Fruit fly (Drosophila melanogaster) whole organism, pupa: ENCODE measurements around the gene CG12010.

Experiments
- CG10348 ChIP-seq: fragments of 200-800 bp; sonication (Bioruptor generic); IDR thresholded peaks from 2 replicates; pipeline ENCODE4 v1.3.6; 2022; ENCODE audit warnings: missing biosample characterization, missing genetic modification characterization
- CG12605 ChIP-seq: fragments of 200-800 bp; sonication (Bioruptor generic); IDR thresholded peaks from 2 replicates; pipeline ENCODE4 v1.3.6; 2022; ENCODE audit warnings: missing biosample characterization, missing genetic modification characterization
- CG13204 ChIP-seq: fragments of 200-800 bp; sonication (Bioruptor generic); optimal IDR thresholded peaks from 2 replicates; lab custom pipeline; 2018; ENCODE audit warnings: missing biosample characterization, mild to moderate bottlenecking, missing genetic modification characterization, moderate library complexity
- CG14655 ChIP-seq: fragments of 200-800 bp; sonication (Bioruptor generic); optimal IDR thresholded peaks from 3 replicates; lab custom pipeline; 2017; ENCODE audit warnings: mild to moderate bottlenecking, missing biosample characterization, missing genetic modification reagents, missing genetic modification characterization
- CG15710 ChIP-seq: fragments of 200-800 bp; sonication (Bioruptor generic); optimal IDR thresholded peaks from 2 replicates; lab custom pipeline; 2018; ENCODE audit warnings: missing biosample characterization, mild to moderate bottlenecking, missing genetic modification characterization, moderate library complexity
- CG17806 ChIP-seq: fragments of 200-800 bp; sonication (Bioruptor generic); optimal IDR thresholded peaks from 2 replicates; lab custom pipeline; 2018; ENCODE audit warnings: missing biosample characterization, mild to moderate bottlenecking, missing genetic modification characterization, moderate library complexity
- CG32121 ChIP-seq: fragments of 200-800 bp; sonication (Bioruptor generic); IDR thresholded peaks from 2 replicates; pipeline ENCODE4 v1.3.6; 2022; ENCODE audit warnings: missing biosample characterization, missing genetic modification characterization
- CG34367 ChIP-seq: fragments of 200-800 bp; sonication (Bioruptor generic); optimal IDR thresholded peaks from 2 replicates; lab custom pipeline; 2018; ENCODE audit warnings: missing biosample characterization, mild to moderate bottlenecking, missing genetic modification characterization
- CG4496 ChIP-seq: fragments of 200-800 bp; sonication (Bioruptor generic); IDR thresholded peaks from 3 replicates; pipeline ENCODE4 v1.3.6; 2022; ENCODE audit warnings: missing biosample characterization, missing genetic modification characterization
- CG8159 ChIP-seq: fragments of 200-800 bp; sonication (Bioruptor generic); optimal IDR thresholded peaks from 3 replicates; lab custom pipeline; 2018; ENCODE audit warnings: missing biosample characterization, mild to moderate bottlenecking, missing genetic modification characterization, moderate library complexity
- CG8301 ChIP-seq: fragments of 200-800 bp; sonication (Bioruptor generic); optimal IDR thresholded peaks from 2 replicates; lab custom pipeline; 2018; ENCODE audit warnings: missing biosample characterization, mild to moderate bottlenecking, missing genetic modification characterization
- CG9948 ChIP-seq: fragments of 200-800 bp; sonication (Bioruptor generic); optimal IDR thresholded peaks from 2 replicates; lab custom pipeline; 2018; ENCODE audit warnings: missing biosample characterization, mild to moderate bottlenecking, missing genetic modification characterization, moderate library complexity
- D1 ChIP-seq: fragments of 200-800 bp; sonication (Bioruptor generic); optimal IDR thresholded peaks from 2 replicates; lab custom pipeline; 2018; ENCODE audit warnings: missing biosample characterization, mild to moderate bottlenecking, missing genetic modification characterization, moderate library complexity
- EcR ChIP-seq: fragments of 200-800 bp; sonication (Bioruptor generic); optimal IDR thresholded peaks from 3 replicates; lab custom pipeline; 2019; ENCODE audit warnings: missing biosample characterization, missing genetic modification characterization, mild to moderate bottlenecking, moderate library complexity, missing genetic modification reagents
- Ets98B ChIP-seq: fragments of 200-800 bp; sonication (Bioruptor generic); IDR thresholded peaks from 2 replicates; pipeline ENCODE4 v1.3.6; 2022; ENCODE audit warnings: missing biosample characterization, missing genetic modification characterization
- Pif1A ChIP-seq: fragments of 200-800 bp; sonication (Bioruptor generic); optimal IDR thresholded peaks from 3 replicates; lab custom pipeline; 2016; ENCODE audit warnings: missing biosample characterization, missing genetic modification characterization
- Pif1B ChIP-seq: fragments of 200-800 bp; sonication (Bioruptor generic); optimal IDR thresholded peaks from 3 replicates; lab custom pipeline; 2016; ENCODE audit warnings: missing biosample characterization, missing genetic modification characterization
- Snoo ChIP-seq: fragments of 200-800 bp; sonication (Bioruptor generic); optimal IDR thresholded peaks from 3 replicates; lab custom pipeline; 2017; ENCODE audit warnings: missing biosample characterization, mild to moderate bottlenecking, missing genetic modification characterization, inconsistent platforms
- fd96Ca ChIP-seq: fragments of 200-800 bp; sonication (Bioruptor generic); IDR thresholded peaks from 3 replicates; pipeline ENCODE4 v1.3.6; 2022; ENCODE audit warnings: missing biosample characterization, missing genetic modification characterization
- gl ChIP-seq: fragments of 200-800 bp; sonication (Bioruptor generic); optimal IDR thresholded peaks from 2 replicates; lab custom pipeline; 2018; ENCODE audit warnings: missing biosample characterization, mild to moderate bottlenecking, missing genetic modification characterization
- rn ChIP-seq: fragments of 200-800 bp; sonication (Bioruptor generic); IDR thresholded peaks from 2 replicates; pipeline ENCODE4 v1.3.6; 2022; ENCODE audit warnings: missing biosample characterization, missing genetic modification characterization

The CG12010 gene

dm6 chr3L:3419369-3420232 is 45.5 kb downstream of the CG12010 start:
- TF ChIP-seq gl (tag; lab: Kevin White, UChicago) (no peak), CG8159 (tag; lab: Kevin White, UChicago) (no peak), CG14655 (GFP tag; lab: Kevin White, UChicago) (peak; percentile 25), CG32121 (GFP tag; lab: Robert Waterston, UW) (peak; percentile 62), CG4496 (GFP tag; lab: Robert Waterston, UW) (0 out of 3 replicates have a peak, but pooled peaks have one; percentile 10), CG8301 (peak; percentile 25)

dm6 chr3L:3420237-3420643 is 46.2 kb downstream of the CG12010 start:
- TF ChIP-seq gl (tag; lab: Kevin White, UChicago): no peak
- no peak for TF ChIP-seq CG15710 (tag; lab: Kevin White, UChicago)
- TF ChIP-seq CG9948: no peak
- no peak for TF ChIP-seq CG4496 (GFP tag; lab: Robert Waterston, UW)
- TF ChIP-seq fd96Ca: no peak
- TF ChIP-seq Snoo (tag; lab: Kevin White, UChicago): no peak
- no peak for TF ChIP-seq CG8301
- TF ChIP-seq CG34367: no peak
- peak; percentile 35; the same call in 1 of the 2 replicates for TF ChIP-seq Ets98B
- TF ChIP-seq CG12605: peak; percentile 37
- TF ChIP-seq CG10348 (GFP tag; lab: Robert Waterston, UW): no peak
- TF ChIP-seq CG13204 (GFP tag; lab: Kevin White, UChicago): peak; percentile 20
- no peak for TF ChIP-seq Pif1B
- TF ChIP-seq EcR (GFP tag; lab: Kevin White, UChicago): peak; percentile 66
- TF ChIP-seq CG32121 (GFP tag; lab: Robert Waterston, UW): 0 out of 2 replicates have a peak, but pooled peaks have one; percentile 10
- no peak for TF ChIP-seq Pif1A (GFP tag; lab: Kevin White, UChicago)
- no peak for TF ChIP-seq rn (GFP tag; lab: Robert Waterston, UW)

dm6 chr3L:3420674-3421073 is 46.6 kb downstream of the CG12010 start:
- TF ChIP-seq CG8301: no peak
- TF ChIP-seq CG13204 (GFP tag; lab: Kevin White, UChicago): no peak
- no peak for TF ChIP-seq Ets98B
- TF ChIP-seq, all 21 proteins: peak for 0

dm6 chr3L:3423006-3423405 is 48.9 kb downstream of the CG12010 start:
- TF ChIP-seq Snoo (tag; lab: Kevin White, UChicago) (peak; percentile 33), Pif1A (GFP tag; lab: Kevin White, UChicago) (no peak)

- TF ChIP-seq CG14655 (GFP tag; lab: Kevin White, UChicago): no peak
- TF ChIP-seq rn (GFP tag; lab: Robert Waterston, UW): no peak
- no peak for TF ChIP-seq Ets98B
- no peak for TF ChIP-seq CG15710 (tag; lab: Kevin White, UChicago)
- TF ChIP-seq Pif1B: no peak
- no peak for TF ChIP-seq CG8301
- no peak for TF ChIP-seq CG17806
- TF ChIP-seq CG34367: no peak
- TF ChIP-seq CG8159 (tag; lab: Kevin White, UChicago): no peak
- TF ChIP-seq gl (tag; lab: Kevin White, UChicago): no peak
- TF ChIP-seq Pif1A (GFP tag; lab: Kevin White, UChicago): no peak
- no peak for TF ChIP-seq Snoo (tag; lab: Kevin White, UChicago)
- no peak for TF ChIP-seq CG10348 (GFP tag; lab: Robert Waterston, UW)
- TF ChIP-seq CG32121 (GFP tag; lab: Robert Waterston, UW): no peak
- no peak for TF ChIP-seq CG12605
- no peak for TF ChIP-seq D1 (tag; lab: Kevin White, UChicago)
- TF ChIP-seq EcR (GFP tag; lab: Kevin White, UChicago): no peak
- TF ChIP-seq CG13204 (GFP tag; lab: Kevin White, UChicago): no peak
Measured at dm6 chr3L:3424846-3425245, 50.8 kb downstream of the CG12010 start, which contains the start of gene sty. sty (minus strand) TSS chr3L:3424935.
